Fruit fly (Drosophila melanogaster) whole organism, wandering third instar larva: ENCODE results near the gene rut.

Experiments
- Abd-B ChIP-seq: fragments of >200 bp; optimal IDR thresholded peaks from 2 replicates; lab custom pipeline; 2017; ENCODE audit warnings: missing biosample characterization, missing genetic modification characterization
- CG32264 ChIP-seq: fragments of 200-800 bp; sonication (Bioruptor generic); optimal IDR thresholded peaks from 2 replicates; lab custom pipeline; 2016; ENCODE audit warnings: missing biosample characterization, missing genetic modification characterization
- CG9705 ChIP-seq: fragments of 200-800 bp; sonication (Bioruptor generic); optimal IDR thresholded peaks from 2 replicates; lab custom pipeline; 2018; ENCODE audit warnings: missing biosample characterization, mild to moderate bottlenecking, missing genetic modification characterization
- CrebA ChIP-seq: fragments of 200-800 bp; sonication (Bioruptor generic); optimal IDR thresholded peaks from 2 replicates; lab custom pipeline; 2016; ENCODE audit warnings: missing biosample characterization, mild to moderate bottlenecking, missing genetic modification characterization, borderline replicate concordance
- Dfd ChIP-seq: fragments of >200 bp; optimal IDR thresholded peaks from 2 replicates; lab custom pipeline; 2017; ENCODE audit warnings: missing biosample characterization, missing genetic modification characterization
- Dif ChIP-seq: fragments of 200-275, 200-300 bp; sonication (Bioruptor generic); optimal IDR thresholded peaks from 2 replicates; lab custom pipeline; 2018; ENCODE audit warnings: missing biosample characterization, missing genetic modification characterization; ENCODE audit not compliant: partially characterized antibody
- GATAd ChIP-seq: sonication (Bioruptor generic); optimal IDR thresholded peaks from 2 replicates; lab custom pipeline; 2016; ENCODE audit warnings: missing biosample characterization, missing genetic modification characterization
- HLH106 ChIP-seq: fragments of 200-800 bp; optimal IDR thresholded peaks from 3 replicates; lab custom pipeline; 2019; ENCODE audit warnings: missing biosample characterization, mild to moderate bottlenecking, missing genetic modification characterization, moderate library complexity
- Hnf4 ChIP-seq: fragments of 200-800 bp; sonication (Bioruptor generic); optimal IDR thresholded peaks from 2 replicates; lab custom pipeline; 2016; ENCODE audit warnings: missing biosample characterization, mild to moderate bottlenecking, missing genetic modification characterization
- Hr78 ChIP-seq: fragments of >200 bp; optimal IDR thresholded peaks from 2 replicates; lab custom pipeline; 2017; ENCODE audit warnings: missing biosample characterization, missing genetic modification characterization
- Hr83 ChIP-seq: fragments of 200-300 bp; sonication (Bioruptor generic); optimal IDR thresholded peaks from 2 replicates; lab custom pipeline; 2016; ENCODE audit warnings: missing biosample characterization, mild to moderate bottlenecking, missing genetic modification characterization, moderate library complexity; ENCODE audit not compliant: poor library complexity, severe bottlenecking
- Jra ChIP-seq: sonication (Bioruptor generic); optimal IDR thresholded peaks from 2 replicates; lab custom pipeline; 2016; ENCODE audit warnings: missing biosample characterization, missing genetic modification characterization
- Mio ChIP-seq: sonication (Bioruptor generic); optimal IDR thresholded peaks from 2 replicates; lab custom pipeline; 2016; ENCODE audit warnings: missing biosample characterization, missing genetic modification characterization
- Myc ChIP-seq: fragments of >200 bp; optimal IDR thresholded peaks from 2 replicates; lab custom pipeline; 2017
- N ChIP-seq: fragments of >200 bp; optimal IDR thresholded peaks from 2 replicates; lab custom pipeline; 2018; ENCODE audit warnings: missing biosample characterization, missing external identifiers, missing genetic modification characterization
- OdsH ChIP-seq: fragments of 200-800 bp; sonication (Bioruptor generic); optimal IDR thresholded peaks from 2 replicates; lab custom pipeline; 2016; ENCODE audit warnings: missing biosample characterization, mild to moderate bottlenecking, missing genetic modification characterization
- Rel ChIP-seq, 2 experiments: fragments of 200-800 bp; sonication (Bioruptor generic) in 1 of 2; optimal IDR thresholded peaks; 2 replicates in 1 of 2; 3 replicates in 1 of 2; lab custom pipeline; 2016 to 2019; ENCODE audit warnings: mild to moderate bottlenecking in 2 of 2, missing biosample characterization in 2 of 2, missing genetic modification characterization in 2 of 2, moderate library complexity in 1 of 2
- Sp1 ChIP-seq: fragments of 200-800 bp; sonication (Bioruptor generic); optimal IDR thresholded peaks from 3 replicates; lab custom pipeline; 2019; ENCODE audit warnings: missing biosample characterization, mild to moderate bottlenecking, missing genetic modification characterization, moderate library complexity
- Vsx2 ChIP-seq: fragments of 200-300, 225-300 bp; sonication (Bioruptor generic); optimal IDR thresholded peaks from 2 replicates; lab custom pipeline; 2018; ENCODE audit warnings: missing biosample characterization, missing genetic modification characterization; ENCODE audit not compliant: partially characterized antibody
- br ChIP-seq: fragments of 200-800 bp; sonication (Bioruptor generic); optimal IDR thresholded peaks from 2 replicates; lab custom pipeline; 2016; ENCODE audit warnings: missing biosample characterization, missing genetic modification characterization
- brk ChIP-seq: fragments of 200-800 bp; sonication (Bioruptor generic); optimal IDR thresholded peaks from 2 replicates; lab custom pipeline; 2016; ENCODE audit warnings: missing biosample characterization, mild to moderate bottlenecking, missing genetic modification characterization
- dl ChIP-seq, 2 experiments: fragments of 175-275, 200-275 bp in 1 of 2; fragments of 200-275 bp in 1 of 2; sonication (Bioruptor generic); optimal IDR thresholded peaks; lab custom pipeline; 2018; ENCODE audit warnings: mild to moderate bottlenecking in 2 of 2, missing biosample characterization in 2 of 2, missing genetic modification characterization in 2 of 2, moderate library complexity in 2 of 2; ENCODE audit not compliant: partially characterized antibody in 2 of 2, insufficient read depth in 1 of 2
- dmrt93B ChIP-seq: fragments of 200-800 bp; sonication (Bioruptor generic); optimal IDR thresholded peaks from 2 replicates; lab custom pipeline; 2018; ENCODE audit warnings: missing biosample characterization, mild to moderate bottlenecking, missing genetic modification characterization
- dsf ChIP-seq: sonication (Bioruptor generic); optimal IDR thresholded peaks from 2 replicates; lab custom pipeline; 2016; ENCODE audit warnings: missing biosample characterization, missing genetic modification characterization, borderline replicate concordance
- ey ChIP-seq: fragments of 200-800 bp; sonication (Bioruptor generic); optimal IDR thresholded peaks from 2 replicates; lab custom pipeline; 2016; ENCODE audit warnings: missing biosample characterization, missing genetic modification characterization
- foxo ChIP-seq, 2 experiments: fragments of 200-800 bp; sonication (Bioruptor generic); optimal IDR thresholded peaks; 2 replicates in 1 of 2; 3 replicates in 1 of 2; lab custom pipeline; 2016 to 2017; ENCODE audit warnings: missing biosample characterization in 2 of 2, missing genetic modification characterization in 2 of 2
- fru ChIP-seq: fragments of 200-800 bp; sonication (Bioruptor generic); optimal IDR thresholded peaks from 3 replicates; lab custom pipeline; 2016; ENCODE audit warnings: missing biosample characterization, mild to moderate bottlenecking, missing genetic modification characterization
- h ChIP-seq: fragments of 200-800 bp; sonication (Bioruptor generic); optimal IDR thresholded peaks from 3 replicates; lab custom pipeline; 2016; ENCODE audit warnings: missing biosample characterization, mild to moderate bottlenecking, missing genetic modification characterization
- jim ChIP-seq: fragments of 175-275, 200-325 bp; sonication (Bioruptor generic); optimal IDR thresholded peaks from 2 replicates; lab custom pipeline; 2016; ENCODE audit warnings: missing biosample characterization, mild to moderate bottlenecking, missing genetic modification characterization
- lola ChIP-seq: fragments of >200 bp; optimal IDR thresholded peaks from 2 replicates; lab custom pipeline; 2017; ENCODE audit warnings: missing biosample characterization, missing genetic modification characterization
- pan ChIP-seq: fragments of >200 bp; optimal IDR thresholded peaks from 2 replicates; lab custom pipeline; 2017
- psq ChIP-seq: fragments of 200-800 bp; sonication (Bioruptor generic); optimal IDR thresholded peaks from 3 replicates; lab custom pipeline; 2017; ENCODE audit warnings: missing biosample characterization, mild to moderate bottlenecking, missing genetic modification characterization, moderate library complexity
- rgr ChIP-seq: fragments of 200-800 bp; sonication (Bioruptor generic); optimal IDR thresholded peaks from 3 replicates; lab custom pipeline; 2016; ENCODE audit warnings: missing biosample characterization, mild to moderate bottlenecking, missing genetic modification characterization
- sage ChIP-seq: fragments of 200-800 bp; sonication (Bioruptor generic); optimal IDR thresholded peaks from 2 replicates; lab custom pipeline; 2016; ENCODE audit warnings: missing biosample characterization, mild to moderate bottlenecking, missing genetic modification characterization
- sv ChIP-seq: fragments of 200-800 bp; sonication (Bioruptor generic); optimal IDR thresholded peaks from 3 replicates; lab custom pipeline; 2016; ENCODE audit warnings: missing biosample characterization, missing genetic modification characterization
- tai ChIP-seq: sonication (Bioruptor generic); optimal IDR thresholded peaks from 2 replicates; lab custom pipeline; 2016; ENCODE audit warnings: missing biosample characterization, missing genetic modification characterization
- usp ChIP-seq: fragments of >200 bp; optimal IDR thresholded peaks from 2 replicates; lab custom pipeline; 2017; ENCODE audit warnings: missing biosample characterization, missing genetic modification characterization
- woc ChIP-seq: sonication (Bioruptor generic); optimal IDR thresholded peaks from 2 replicates; lab custom pipeline; 2016; ENCODE audit warnings: missing biosample characterization, mild to moderate bottlenecking, missing genetic modification characterization

Gene rut

dm6 chrX:14848755-14849354 is 23.0 kb upstream of the rut start, which contains the start of gene CG9522:
Gene CG9522, minus strand, starts transcription at chrX:14848808.
- peak; percentile 67 for TF ChIP-seq br (GFP tag; lab: Kevin White, UChicago)
- TF ChIP-seq rgr (GFP tag; lab: Kevin White, UChicago): peak; percentile 68
- TF ChIP-seq CG9705 (GFP tag; lab: Kevin White, UChicago): peak; percentile 17
- TF ChIP-seq lola (GFP tag; lab: Kevin White, UChicago): no peak
- TF ChIP-seq pan (lab: Kevin White, UChicago): no peak
- no peak for TF ChIP-seq Dfd
- TF ChIP-seq dmrt93B (GFP tag; lab: Kevin White, UChicago): peak; percentile 18
- TF ChIP-seq h (GFP tag; lab: Kevin White, UChicago): peak; percentile 82
- TF ChIP-seq Rel (GFP tag; optimal IDR thresholded peaks at IDR 0.05; lab: Kevin White, UChicago): no peak
- TF ChIP-seq Rel (tag; optimal IDR thresholded peaks at IDR 0.05; lab: Kevin White, UChicago): no peak
- no peak for TF ChIP-seq CrebA
- no peak for TF ChIP-seq Dif (GFP tag; lab: Kevin White, UChicago)
- peak; percentile 73 for TF ChIP-seq ey (GFP tag; lab: Kevin White, UChicago)
- no peak for TF ChIP-seq dl (GFP tag; optimal IDR thresholded peaks at IDR 0.05; lab: Kevin White, UChicago; ENCODE audit: insufficient read depth in 1 of 2, partially characterized antibody in 2 of 2)
- peak; percentile 55 for TF ChIP-seq sv
- no peak for TF ChIP-seq Myc
- TF ChIP-seq Hr78 (GFP tag; lab: Kevin White, UChicago): no peak
- no peak for TF ChIP-seq Abd-B (GFP tag; lab: Kevin White, UChicago)
- peak; percentile 70 for TF ChIP-seq OdsH (GFP tag; lab: Kevin White, UChicago)
- TF ChIP-seq Sp1: peak; percentile 60
- TF ChIP-seq Jra (GFP tag; lab: Kevin White, UChicago): no peak
- no peak for TF ChIP-seq usp (GFP tag; lab: Kevin White, UChicago)
- peak; percentile 78 for TF ChIP-seq fru
- peak; percentile 58 for TF ChIP-seq tai (GFP tag; lab: Kevin White, UChicago)
- no peak for TF ChIP-seq jim
- TF ChIP-seq GATAd (GFP tag; lab: Kevin White, UChicago): no peak
- TF ChIP-seq HLH106 (tag; lab: Kevin White, UChicago): peak; percentile 56
- TF ChIP-seq woc (GFP tag; lab: Kevin White, UChicago): peak; percentile 62
- peak; percentile 0 for TF ChIP-seq brk
- TF ChIP-seq N (GFP tag; lab: Kevin White, UChicago): no peak
- no peak for TF ChIP-seq Vsx2 (GFP tag; lab: Kevin White, UChicago)
- TF ChIP-seq Hnf4 (GFP tag; lab: Kevin White, UChicago): peak; percentile 62
- peak; percentile 25 for TF ChIP-seq CG32264 (GFP tag; lab: Kevin White, UChicago)
- peak; percentile 2 for TF ChIP-seq sage
- peak in 1 of 2 experiments; percentile 76 for TF ChIP-seq foxo (GFP tag; optimal IDR thresholded peaks at IDR 0.05; lab: Kevin White, UChicago)
- no peak for TF ChIP-seq Mio (GFP tag; lab: Kevin White, UChicago)
- TF ChIP-seq dsf (GFP tag; lab: Kevin White, UChicago): no peak
- peak; percentile 57 for TF ChIP-seq psq (GFP tag; lab: Kevin White, UChicago)
- no peak for TF ChIP-seq Hr83 (GFP tag; lab: Kevin White, UChicago)

dm6 chrX:14846116-14846614 is 20.3 kb upstream of the rut start:
- TF ChIP-seq rgr (GFP tag; lab: Kevin White, UChicago) (no peak), Hnf4 (GFP tag; lab: Kevin White, UChicago) (no peak), Dfd (no peak), h (GFP tag; lab: Kevin White, UChicago) (peak; percentile 10), Vsx2 (GFP tag; lab: Kevin White, UChicago) (no peak), Mio (GFP tag; lab: Kevin White, UChicago) (no peak), Abd-B (GFP tag; lab: Kevin White, UChicago) (no peak), foxo (GFP tag; optimal IDR thresholded peaks at IDR 0.05; lab: Kevin White, UChicago) (peak in 1 of 2 experiments; percentile 5), pan (lab: Kevin White, UChicago) (no peak), brk (no peak), br (GFP tag; lab: Kevin White, UChicago) (no peak), lola (GFP tag; lab: Kevin White, UChicago) (no peak), Rel (GFP tag; optimal IDR thresholded peaks at IDR 0.05; lab: Kevin White, UChicago) (no peak), Rel (tag; optimal IDR thresholded peaks at IDR 0.05; lab: Kevin White, UChicago) (no peak), tai (GFP tag; lab: Kevin White, UChicago) (no peak), CG32264 (GFP tag; lab: Kevin White, UChicago) (no peak)
